Worm (Caenorhabditis elegans) whole organism, L1 larva: ENCODE data around the gene R102.11.

Experiments used
- C16A3.4 ChIP-seq: fragments of 150-350 bp; optimal IDR thresholded peaks from 2 replicates; lab custom pipeline; 2014; ENCODE audit warnings: missing biosample characterization, missing genetic modification characterization
- Y116A8C.19 ChIP-seq: sonication (generic microtip); optimal IDR thresholded peaks from 2 replicates; lab custom pipeline; 2016; ENCODE audit warnings: missing compliant biosample characterization, missing genetic modification characterization, borderline replicate concordance
- alr-1 ChIP-seq: fragments of 200-800 bp; sonication (Bioruptor generic); optimal IDR thresholded peaks from 2 replicates; lab custom pipeline; 2018; ENCODE audit warnings: borderline replicate concordance, mild to moderate bottlenecking, missing genetic modification characterization, missing compliant biosample characterization
- blmp-1 ChIP-seq: fragments of 150-350 bp; optimal IDR thresholded peaks from 2 replicates; lab custom pipeline; 2014; ENCODE audit warnings: missing biosample characterization, missing genetic modification characterization
- ceh-63 ChIP-seq: fragments of 200-800 bp; sonication (Bioruptor generic); optimal IDR thresholded peaks from 2 replicates; lab custom pipeline; 2018; ENCODE audit warnings: mild to moderate bottlenecking, missing genetic modification characterization, missing compliant biosample characterization
- ceh-8 ChIP-seq: fragments of 200-800 bp; sonication (Bioruptor generic); optimal IDR thresholded peaks from 2 replicates; lab custom pipeline; 2018; ENCODE audit warnings: mild to moderate bottlenecking, missing genetic modification characterization, moderate library complexity, missing compliant biosample characterization
- ceh-82 ChIP-seq, 3 experiments: fragments of 150-350 bp in 1 of 3; sonication (generic microtip) in 2 of 3; optimal IDR thresholded peaks; 2 replicates each; lab custom pipeline; 2014 to 2017; ENCODE audit warnings: missing biosample characterization in 3 of 3, missing genetic modification characterization in 3 of 3
- dsc-1 ChIP-seq: sonication (generic microtip); optimal IDR thresholded peaks from 2 replicates; lab custom pipeline; 2016; ENCODE audit warnings: mild to moderate bottlenecking, missing genetic modification characterization, missing compliant biosample characterization
- efl-1 ChIP-seq, 4 experiments: fragments of 150-350 bp; optimal IDR thresholded peaks in 3 of 4; peaks in 1 of 4; 1 replicate in 1 of 4; 2 replicates in 3 of 4; lab custom pipeline; 2014; ENCODE audit warnings: missing biosample characterization in 2 of 4, missing genetic modification characterization in 2 of 4, missing genetic modification reagents in 2 of 4
- efl-3 ChIP-seq: fragments of 200-800 bp; sonication (Bioruptor generic); optimal IDR thresholded peaks from 2 replicates; lab custom pipeline; 2018; ENCODE audit warnings: mild to moderate bottlenecking, missing genetic modification characterization, missing compliant biosample characterization
- elt-2 ChIP-seq: sonication (generic microtip); optimal IDR thresholded peaks from 2 replicates; lab custom pipeline; 2016; ENCODE audit warnings: missing genetic modification characterization, mild to moderate bottlenecking, inconsistent platforms, missing compliant biosample characterization, missing genetic modification reagents
- elt-3 ChIP-seq, 6 experiments: fragments of 150-350 bp in 1 of 6; sonication (generic microtip); optimal IDR thresholded peaks; 2 replicates each; lab custom pipeline; 2017 to 2018; ENCODE audit warnings: missing biosample characterization in 6 of 6, missing genetic modification characterization in 6 of 6, inconsistent platforms in 1 of 6
- hlh-4 ChIP-seq: sonication (generic microtip); optimal IDR thresholded peaks from 2 replicates; lab custom pipeline; 2016; ENCODE audit warnings: mild to moderate bottlenecking, missing genetic modification characterization, missing compliant biosample characterization
- irx-1 ChIP-seq: sonication (generic microtip); optimal IDR thresholded peaks from 2 replicates; lab custom pipeline; 2016; ENCODE audit warnings: missing genetic modification characterization, missing compliant biosample characterization
- isw-1 ChIP-seq: fragments of 200-800 bp; sonication (Bioruptor generic); IDR thresholded peaks from 2 replicates; pipeline ENCODE4 v1.3.6; 2022; ENCODE audit warnings: missing genetic modification characterization, missing compliant biosample characterization
- jun-1 ChIP-seq: fragments of 150-350 bp; optimal IDR thresholded peaks from 2 replicates; lab custom pipeline; 2014; ENCODE audit warnings: missing biosample characterization, missing genetic modification reagents, missing genetic modification characterization
- lin-14 ChIP-seq: fragments of 200-800 bp; sonication (Bioruptor generic); optimal IDR thresholded peaks from 2 replicates; lab custom pipeline; 2018; ENCODE audit warnings: mild to moderate bottlenecking, missing genetic modification characterization, moderate library complexity, missing compliant biosample characterization
- lin-35 ChIP-seq, 2 experiments: fragments of 150-350 bp; optimal IDR thresholded peaks; 2 replicates each; lab custom pipeline; 2014; ENCODE audit warnings: missing biosample characterization in 2 of 2, missing genetic modification characterization in 2 of 2, missing genetic modification reagents in 2 of 2
- lin-39 ChIP-seq: fragments of 150-350 bp; optimal IDR thresholded peaks from 2 replicates; lab custom pipeline; 2014; ENCODE audit warnings: missing biosample characterization, missing genetic modification reagents, missing genetic modification characterization
- lsy-2 ChIP-seq, 2 experiments: fragments of 150-350 bp; optimal IDR thresholded peaks; 2 replicates each; lab custom pipeline; 2014; ENCODE audit warnings: missing biosample characterization in 2 of 2, missing genetic modification characterization in 2 of 2
- mab-9 ChIP-seq: fragments of 200-800 bp; sonication (Bioruptor generic); IDR thresholded peaks from 2 replicates; pipeline ENCODE4 v1.3.6; 2022; ENCODE audit warnings: missing genetic modification reagents, missing genetic modification characterization, missing compliant biosample characterization
- mep-1 ChIP-seq: fragments of 150-350 bp; optimal IDR thresholded peaks from 2 replicates; lab custom pipeline; 2014; ENCODE audit warnings: missing biosample characterization, missing genetic modification characterization
- nhr-20 ChIP-seq: sonication (generic microtip); optimal IDR thresholded peaks from 2 replicates; lab custom pipeline; 2016; ENCODE audit warnings: mild to moderate bottlenecking, missing genetic modification characterization, missing compliant biosample characterization
- nhr-237 ChIP-seq: fragments of 150-350 bp; optimal IDR thresholded peaks from 2 replicates; lab custom pipeline; 2014; ENCODE audit warnings: missing biosample characterization, missing genetic modification characterization
- nhr-28 ChIP-seq: fragments of 150-350 bp; optimal IDR thresholded peaks from 2 replicates; lab custom pipeline; 2014; ENCODE audit warnings: missing biosample characterization, missing genetic modification characterization
- nhr-71 ChIP-seq: sonication (generic microtip); optimal IDR thresholded peaks from 2 replicates; lab custom pipeline; 2016; ENCODE audit warnings: mild to moderate bottlenecking, missing genetic modification characterization, moderate library complexity, missing compliant biosample characterization
- nhr-76 ChIP-seq: sonication (generic microtip); optimal IDR thresholded peaks from 2 replicates; lab custom pipeline; 2017; ENCODE audit warnings: missing biosample characterization, missing genetic modification characterization
- nhr-77 ChIP-seq: fragments of 150-350 bp; optimal IDR thresholded peaks from 2 replicates; lab custom pipeline; 2014; ENCODE audit warnings: missing biosample characterization, missing genetic modification characterization
- nhr-84 ChIP-seq: sonication (generic microtip); optimal IDR thresholded peaks from 2 replicates; lab custom pipeline; 2017; ENCODE audit warnings: missing biosample characterization, missing genetic modification characterization
- nhr-85 ChIP-seq: sonication (generic microtip); peaks from one replicate; lab custom pipeline; 2016; ENCODE audit warnings: missing genetic modification characterization, inconsistent platforms, missing compliant biosample characterization
- nhr-90 ChIP-seq: sonication (generic microtip); optimal IDR thresholded peaks from 2 replicates; lab custom pipeline; 2016; ENCODE audit warnings: mild to moderate bottlenecking, missing genetic modification characterization, missing compliant biosample characterization; ENCODE audit not compliant: poor library complexity
- pag-3 ChIP-seq: sonication (generic microtip); optimal IDR thresholded peaks from 2 replicates; lab custom pipeline; 2017; ENCODE audit warnings: missing genetic modification characterization, mild to moderate bottlenecking, missing compliant biosample characterization, antibody characterized with exemption, borderline replicate concordance; ENCODE audit not compliant: insufficient read depth
- pqm-1 ChIP-seq: sonication (generic microtip); optimal IDR thresholded peaks from 3 replicates; lab custom pipeline; 2017; ENCODE audit warnings: missing biosample characterization, missing genetic modification characterization
- skn-1 ChIP-seq: fragments of 150-350 bp; optimal IDR thresholded peaks from 2 replicates; lab custom pipeline; 2014; ENCODE audit warnings: missing biosample characterization, missing genetic modification characterization
- snu-23 ChIP-seq: sonication (generic microtip); optimal IDR thresholded peaks from 2 replicates; lab custom pipeline; 2016; ENCODE audit warnings: missing genetic modification characterization, missing compliant biosample characterization
- sptf-1 ChIP-seq: fragments of 150-350 bp; optimal IDR thresholded peaks from 2 replicates; lab custom pipeline; 2014; ENCODE audit warnings: missing biosample characterization, missing genetic modification characterization
- tbx-2 ChIP-seq: sonication (generic microtip); optimal IDR thresholded peaks from 2 replicates; lab custom pipeline; 2016; ENCODE audit warnings: missing genetic modification characterization, missing compliant biosample characterization
- tlp-1 ChIP-seq: fragments of 150-350 bp; optimal IDR thresholded peaks from 2 replicates; lab custom pipeline; 2014; ENCODE audit warnings: missing biosample characterization, missing genetic modification characterization
- unc-130 ChIP-seq: fragments of 150-350 bp; optimal IDR thresholded peaks from 2 replicates; lab custom pipeline; 2017; ENCODE audit warnings: missing biosample characterization, missing genetic modification characterization, inconsistent platforms
- unc-62 ChIP-seq: fragments of 150-350 bp; optimal IDR thresholded peaks from 2 replicates; lab custom pipeline; 2014; ENCODE audit warnings: missing biosample characterization, missing genetic modification reagents, missing genetic modification characterization
- unc-86 ChIP-seq: sonication (generic microtip); optimal IDR thresholded peaks from 2 replicates; lab custom pipeline; 2016; ENCODE audit warnings: missing genetic modification characterization, missing compliant biosample characterization
- zip-4 ChIP-seq: fragments of 200-800 bp; sonication (Bioruptor generic); optimal IDR thresholded peaks from 2 replicates; lab custom pipeline; 2018; ENCODE audit warnings: mild to moderate bottlenecking, missing genetic modification characterization, moderate library complexity, missing compliant biosample characterization

R102.11 gene

DNA sequence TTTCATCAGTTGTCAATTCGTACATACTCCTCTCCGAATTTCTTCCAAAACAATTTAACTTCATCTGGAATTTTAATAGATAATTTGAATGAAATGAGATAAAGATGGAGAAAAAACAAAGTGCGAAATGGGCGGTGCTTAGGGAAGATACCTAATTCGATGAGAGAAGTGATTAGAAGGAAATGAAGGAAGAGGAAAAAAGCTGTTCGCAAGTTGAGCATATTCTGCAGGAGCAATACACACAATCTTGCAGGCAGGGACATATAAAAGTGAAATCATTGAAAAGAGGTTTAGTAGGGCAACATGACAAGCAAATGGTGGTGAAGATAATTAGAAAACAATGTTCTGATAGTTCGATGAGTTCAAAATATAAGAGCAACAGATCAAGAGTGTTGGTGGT is 12.2 kb upstream of the R102.11 start, which contains the start of gene glb-21:
Gene glb-21 (minus strand): TSS at position 66 of the 400 bp plus-strand sequence.
- TF ChIP-seq efl-1 (optimal IDR thresholded peaks at IDR 0.05; lab: Kevin White, UChicago) (no peak), efl-1 (GFP tag; optimal IDR thresholded peaks at IDR 0.05 in 1 of 2; lab: Kevin White, UChicago) (peak in 1 of 2 experiments; percentile 75), pqm-1 (no peak), irx-1 (no peak)

DNA sequence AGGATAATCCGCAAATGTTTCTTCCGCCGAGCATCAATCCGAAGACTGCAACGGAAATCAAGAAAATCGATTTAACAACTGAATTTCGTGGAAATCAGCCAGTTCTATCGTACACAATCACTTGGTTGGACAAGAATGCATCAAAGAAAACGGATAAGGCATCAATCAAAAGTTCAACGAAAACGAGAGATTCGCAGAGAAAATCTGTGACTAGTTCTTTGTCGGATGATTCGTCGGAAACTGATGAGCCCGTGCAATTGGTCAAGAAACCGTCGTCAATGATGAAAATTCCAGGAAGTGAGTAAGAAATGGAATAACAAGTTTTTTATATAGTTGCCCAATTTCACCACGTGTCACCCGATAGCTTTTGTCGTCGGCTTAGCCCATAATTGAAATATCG is 6.5 kb upstream of the R102.11 start, which contains the start of gene R102.6:
Gene R102.6 (minus strand): TSS at position 101 of the 400 bp plus-strand sequence.
- TF ChIP-seq nhr-84 (tag; lab: Kevin White, UChicago), result no peak
- TF ChIP-seq sptf-1, result no peak
- no peak for TF ChIP-seq tbx-2 (tag; lab: Kevin White, UChicago)

DNA sequence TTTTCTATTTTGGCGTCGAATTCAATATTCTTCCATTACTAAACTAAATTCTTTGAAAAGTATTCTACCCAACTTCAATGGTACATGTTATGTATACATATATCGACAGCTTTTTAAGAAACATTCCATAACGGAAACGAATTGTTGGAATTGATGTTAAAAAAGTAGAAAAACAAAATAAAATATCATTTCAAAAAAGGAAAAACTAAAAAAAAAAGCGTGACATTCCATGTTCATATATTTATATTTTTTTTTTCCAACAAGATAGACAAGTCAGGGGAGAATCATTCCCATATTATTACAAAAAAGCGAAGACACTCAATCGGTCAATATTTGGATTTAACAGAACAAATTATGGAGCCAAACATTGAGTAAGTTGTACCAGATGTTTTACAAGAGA is 5.6 kb upstream of the R102.11 start, which contains the start of gene R102.10:
Gene R102.10 (plus strand): TSS at position 301 of the 400 bp plus-strand sequence.
- no peak for TF ChIP-seq zip-4
- TF ChIP-seq C16A3.4 (tag; lab: Kevin White, UChicago), result no peak
- TF ChIP-seq lsy-2 (tag; optimal IDR thresholded peaks at IDR 0.05; lab: Kevin White, UChicago), result no peak
- no peak for TF ChIP-seq skn-1 (tag; lab: Kevin White, UChicago)
- TF ChIP-seq tlp-1 (tag; lab: Kevin White, UChicago), result no peak
- TF ChIP-seq elt-2 (tag; lab: Kevin White, UChicago), result no peak
- no peak for TF ChIP-seq alr-1 (tag; lab: Kevin White, UChicago)
- no peak for TF ChIP-seq jun-1 (tag; lab: Kevin White, UChicago)
- TF ChIP-seq ceh-8 (GFP tag; lab: Kevin White, UChicago), result no peak

DNA sequence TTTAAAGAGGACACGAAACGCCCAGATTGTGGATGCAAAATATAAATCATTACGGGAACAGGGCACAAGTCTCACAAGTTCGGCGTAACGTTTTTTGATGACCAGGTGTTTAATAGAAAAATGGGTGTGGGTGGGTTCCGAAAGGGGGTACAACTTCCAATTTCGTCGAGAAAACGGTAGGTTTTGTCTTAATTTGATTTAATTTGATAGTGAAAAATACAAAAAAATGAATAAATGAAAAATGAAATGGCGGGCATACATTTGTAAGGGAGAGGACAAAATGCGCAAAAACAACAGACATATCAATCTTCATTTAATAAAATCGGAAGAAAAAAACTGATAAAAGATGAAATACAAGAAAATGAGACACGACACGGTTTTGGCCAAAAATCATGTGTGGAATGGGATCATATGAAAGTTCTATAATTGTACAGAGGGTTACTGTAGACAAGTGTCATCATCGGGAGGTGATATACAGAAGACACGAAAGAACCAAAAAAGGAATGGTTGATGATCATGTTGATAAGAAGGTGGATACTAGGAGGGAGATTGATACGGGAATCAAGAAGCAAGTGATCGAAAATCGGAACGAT is 2.4 kb upstream of the R102.11 start:
- peak; percentile 55 for TF ChIP-seq lin-14
- TF ChIP-seq mep-1 (tag; lab: Kevin White, UChicago), result no peak
- peak; percentile 54 for TF ChIP-seq nhr-71 (tag; lab: Kevin White, UChicago)
- TF ChIP-seq lin-35 (GFP tag; optimal IDR thresholded peaks at IDR 0.05; lab: Kevin White, UChicago), result peak in 1 of 2 experiments; percentile 53
- peak; percentile 36 for TF ChIP-seq tbx-2 (tag; lab: Kevin White, UChicago)
- TF ChIP-seq alr-1 (tag; lab: Kevin White, UChicago), result no peak
- peak; percentile 61 for TF ChIP-seq blmp-1
- TF ChIP-seq hlh-4 (tag; lab: Kevin White, UChicago), result no peak
- TF ChIP-seq elt-3 (tag; optimal IDR thresholded peaks at IDR 0.05; lab: Kevin White, UChicago), result peak in 2 of 6 experiments; percentile 45 to 78
- peak; percentile 21 for TF ChIP-seq nhr-90 (tag; lab: Kevin White, UChicago)
- peak; percentile 58 for TF ChIP-seq nhr-20 (tag; lab: Kevin White, UChicago)
- no peak for TF ChIP-seq ceh-63 (GFP tag; lab: Kevin White, UChicago)
- no peak for TF ChIP-seq unc-86 (tag; lab: Kevin White, UChicago)
- peak; percentile 88 for TF ChIP-seq nhr-85
- TF ChIP-seq efl-1 (optimal IDR thresholded peaks at IDR 0.05; lab: Kevin White, UChicago), result no peak
- TF ChIP-seq efl-1 (GFP tag; optimal IDR thresholded peaks at IDR 0.05 in 1 of 2; lab: Kevin White, UChicago), result peak in 1 of 2 experiments; percentile 51
- no peak for TF ChIP-seq ceh-82 (tag; optimal IDR thresholded peaks at IDR 0.05; lab: Kevin White, UChicago)
- no peak for TF ChIP-seq nhr-76 (tag; lab: Kevin White, UChicago)
- TF ChIP-seq snu-23, result peak; percentile 37
- TF ChIP-seq lsy-2 (tag; optimal IDR thresholded peaks at IDR 0.05; lab: Kevin White, UChicago), result peak in 1 of 2 experiments; percentile 67
- TF ChIP-seq dsc-1 (tag; lab: Kevin White, UChicago), result no peak

DNA sequence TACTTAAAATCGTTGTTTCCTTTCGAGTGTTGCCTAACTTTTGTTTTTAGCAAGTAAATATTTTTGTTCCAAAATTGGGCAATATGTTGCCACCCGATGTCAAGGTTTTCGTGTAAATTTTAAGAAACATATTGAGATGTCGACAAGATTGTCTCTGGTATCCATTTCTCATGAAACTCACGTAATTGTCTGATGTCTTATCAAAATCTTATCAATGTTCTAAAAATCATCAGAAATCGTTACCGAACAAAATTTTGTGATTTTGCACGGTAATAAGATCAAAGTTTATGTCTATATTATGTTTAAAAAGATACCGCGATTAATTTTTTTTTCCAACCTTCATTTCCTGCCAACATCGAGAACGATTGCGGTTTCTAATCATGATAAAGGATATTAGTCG is 560 bp downstream of the R102.11 start:
- no peak for TF ChIP-seq efl-3
- TF ChIP-seq unc-86 (tag; lab: Kevin White, UChicago), result no peak
- TF ChIP-seq isw-1 (GFP tag; lab: Robert Waterston, UW), result no peak
- no peak for TF ChIP-seq mep-1 (tag; lab: Kevin White, UChicago)
- TF ChIP-seq pag-3 (tag; lab: Kevin White, UChicago), result no peak
- no peak for TF ChIP-seq lin-39 (tag; lab: Kevin White, UChicago)
- TF ChIP-seq nhr-77, result no peak
- no peak for TF ChIP-seq zip-4
- TF ChIP-seq ceh-8 (GFP tag; lab: Kevin White, UChicago), result no peak
- no peak for TF ChIP-seq unc-130 (tag; lab: Kevin White, UChicago)
- TF ChIP-seq Y116A8C.19 (tag; lab: Kevin White, UChicago), result no peak
- TF ChIP-seq unc-62 (GFP tag; lab: Kevin White, UChicago), result no peak
- TF ChIP-seq nhr-90 (tag; lab: Kevin White, UChicago), result no peak
- no peak for TF ChIP-seq tbx-2 (tag; lab: Kevin White, UChicago)
- TF ChIP-seq nhr-237 (tag; lab: Kevin White, UChicago), result no peak
- TF ChIP-seq nhr-28, result no peak
- no peak for TF ChIP-seq mab-9 (GFP tag; lab: Robert Waterston, UW)
- TF ChIP-seq alr-1 (tag; lab: Kevin White, UChicago), result no peak
